Worm (Caenorhabditis elegans) whole organism, midembryonic: ENCODE data around the gene T21E8.4.

Source experiments
- flt-1 ChIP-seq: fragments of 200-800 bp; sonication (Bioruptor generic); IDR thresholded peaks from 2 replicates; pipeline ENCODE4 v1.3.6; 2022; ENCODE audit warnings: missing genetic modification characterization, missing compliant biosample characterization
- klf-2 ChIP-seq: fragments of 200-800 bp; sonication (Bioruptor generic); conservative IDR thresholded peaks from 2 replicates; pipeline ENCODE4 v1.3.6; 2022; ENCODE audit warnings: missing genetic modification reagents, missing genetic modification characterization, missing compliant biosample characterization
- med-1 ChIP-seq: sonication (generic microtip); optimal IDR thresholded peaks from 2 replicates; lab custom pipeline; 2017; ENCODE audit warnings: missing genetic modification characterization, mild to moderate bottlenecking, missing compliant biosample characterization, antibody characterized with exemption, missing genetic modification reagents; ENCODE audit not compliant: insufficient read depth
- ref-1 ChIP-seq: fragments of 200-800 bp; sonication (Bioruptor generic); conservative IDR thresholded peaks from 2 replicates; pipeline ENCODE4 v1.3.6; 2022; ENCODE audit warnings: missing genetic modification reagents, missing genetic modification characterization, missing compliant biosample characterization
- tab-1 ChIP-seq: fragments of 200-800 bp; sonication (Bioruptor generic); IDR thresholded peaks from 2 replicates; pipeline ENCODE4 v1.3.6; 2022; ENCODE audit warnings: missing genetic modification characterization, missing compliant biosample characterization

DNA sequence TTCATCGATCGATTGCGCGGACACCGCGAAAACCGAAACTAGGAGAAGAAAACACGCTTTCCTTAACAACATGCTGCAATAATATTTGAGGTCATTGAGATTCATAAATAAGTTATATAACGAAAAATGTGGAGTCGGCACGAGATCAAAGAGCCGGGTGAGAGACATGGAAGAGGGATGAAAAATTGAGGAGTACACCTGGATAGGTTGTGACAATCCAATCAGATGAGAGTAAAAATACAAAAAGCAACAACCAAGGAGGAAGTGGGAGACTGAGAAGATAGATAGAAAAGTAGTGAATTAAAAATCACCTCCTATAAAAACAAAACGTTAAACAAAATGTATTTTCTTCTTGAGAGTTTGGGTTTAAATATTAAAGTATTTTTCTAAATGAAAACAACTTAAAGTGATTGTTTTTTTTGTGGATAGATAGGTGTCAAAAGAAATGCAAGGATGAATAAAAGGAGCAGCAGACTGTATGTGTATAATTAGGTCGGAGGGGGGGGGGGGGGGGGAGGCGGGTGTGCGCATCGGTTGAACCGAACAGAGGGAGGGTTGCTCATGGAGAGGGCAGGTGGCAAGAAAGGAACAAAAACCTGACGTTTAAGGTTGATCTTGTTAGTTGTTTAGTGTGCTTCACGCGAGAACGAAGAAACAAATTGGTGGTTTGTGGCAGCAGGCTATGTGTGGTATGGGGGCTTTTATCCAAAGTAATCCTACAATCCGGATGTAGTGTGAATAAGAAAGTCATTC, 35.8 kb upstream of the T21E8.4 start, which contains the start of gene C05A9.2:
- TF ChIP-seq flt-1 (GFP tag; lab: Robert Waterston, UW) (no peak), tab-1 (no peak), ref-1 (GFP tag; lab: Robert Waterston, UW) (no peak), klf-2 (GFP tag; lab: Robert Waterston, UW) (no peak), med-1 (GFP tag; lab: Kevin White, UChicago) (no peak)
